Worm (Caenorhabditis elegans) whole organism, late embryonic: ENCODE results near the gene F22E5.13.
"Not testable (repeated sequence)": the region's sequence is repeated elsewhere in the genome, so short reads cannot be mapped to it uniquely, and the experiment has no call there.

Experiments
- F13H6.1 ChIP-seq: sonication (generic microtip); optimal IDR thresholded peaks from 2 replicates; lab custom pipeline; 2016; ENCODE audit warnings: missing genetic modification characterization, missing compliant biosample characterization
- ceh-19 ChIP-seq: fragments of 200-800 bp; sonication (Bioruptor generic); optimal IDR thresholded peaks from 2 replicates; lab custom pipeline; 2018; ENCODE audit warnings: mild to moderate bottlenecking, missing genetic modification characterization, missing compliant biosample characterization
- ceh-31 ChIP-seq: sonication (generic microtip); optimal IDR thresholded peaks from 2 replicates; lab custom pipeline; 2016; ENCODE audit warnings: missing genetic modification characterization, missing compliant biosample characterization
- dmd-4 ChIP-seq: sonication (generic microtip); optimal IDR thresholded peaks from 2 replicates; lab custom pipeline; 2016; ENCODE audit warnings: borderline replicate concordance, missing genetic modification characterization, missing compliant biosample characterization
- elt-4 ChIP-seq: sonication (generic microtip); optimal IDR thresholded peaks from 2 replicates; lab custom pipeline; 2016; ENCODE audit warnings: missing genetic modification characterization, missing compliant biosample characterization
- hlh-30 ChIP-seq: sonication (generic microtip); optimal IDR thresholded peaks from 2 replicates; lab custom pipeline; 2017; ENCODE audit warnings: antibody characterized with exemption, missing genetic modification characterization, missing compliant biosample characterization; ENCODE audit not compliant: insufficient read depth
- nhr-11 ChIP-seq: fragments of 150-350 bp; optimal IDR thresholded peaks from 2 replicates; lab custom pipeline; 2014; ENCODE audit warnings: missing biosample characterization, missing genetic modification characterization
- pqm-1 ChIP-seq: sonication (generic microtip); optimal IDR thresholded peaks from 2 replicates; lab custom pipeline; 2016; ENCODE audit warnings: missing genetic modification characterization, missing compliant biosample characterization
- sox-4 ChIP-seq: sonication (generic microtip); optimal IDR thresholded peaks from 2 replicates; lab custom pipeline; 2017; ENCODE audit warnings: mild to moderate bottlenecking, missing genetic modification characterization, inconsistent platforms, missing compliant biosample characterization
- unc-55 ChIP-seq: sonication (generic microtip); optimal IDR thresholded peaks from 2 replicates; lab custom pipeline; 2017; ENCODE audit warnings: missing biosample characterization, missing genetic modification reagents, missing genetic modification characterization

DNA sequence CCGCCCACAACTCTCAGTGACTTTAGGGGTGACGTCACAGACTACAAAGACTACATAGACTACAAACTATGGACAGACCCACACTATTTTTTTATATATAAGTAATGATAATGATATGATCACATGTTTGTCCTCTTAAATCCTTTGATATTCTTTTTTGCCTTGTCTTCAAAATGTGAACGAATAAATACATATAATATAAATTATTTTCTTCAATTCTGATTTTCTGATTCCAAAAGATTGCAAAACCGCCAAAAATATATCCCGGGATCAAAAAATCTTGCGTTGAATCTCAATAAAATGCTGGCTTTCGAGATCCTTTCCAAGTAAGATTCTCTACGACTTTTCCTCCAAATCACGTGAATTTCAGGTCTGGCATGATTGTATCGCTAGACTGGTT, 49.3 kb downstream of the F22E5.13 start, which contains the start of gene F33H12.1:
- not testable (repeated sequence) for TF ChIP-seq hlh-30; nhr-11 (tag; lab: Kevin White, UChicago); unc-55 (GFP tag; lab: Kevin White, UChicago); dmd-4 (tag; lab: Kevin White, UChicago); pqm-1 (tag; lab: Kevin White, UChicago); ceh-19; F13H6.1 (tag; lab: Kevin White, UChicago); elt-4; sox-4 (tag; lab: Kevin White, UChicago); ceh-31 (tag; lab: Kevin White, UChicago)
